Fruit fly (Drosophila melanogaster): ENCODE measurements around the gene CG10919.

Gene CG10919

DNA sequence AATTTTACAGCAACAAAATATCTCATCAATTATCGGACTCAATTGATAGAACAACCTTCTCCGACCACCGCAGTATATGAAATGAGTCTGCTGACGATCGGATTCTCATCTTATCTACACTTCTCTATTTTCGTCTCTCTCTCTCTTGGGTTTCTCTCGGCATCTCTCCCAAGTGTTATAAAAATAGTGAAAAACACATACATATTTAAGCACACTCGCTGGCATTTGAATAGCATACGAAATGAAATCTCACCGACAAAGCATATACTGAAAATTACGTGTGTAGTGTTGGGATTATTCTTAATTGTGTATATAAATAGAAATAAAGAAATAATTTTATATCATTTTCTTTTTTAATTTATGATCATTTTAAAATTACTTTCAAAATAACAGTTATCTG, 7.9 kb upstream of the CG10919 start, which contains the start of gene pyd3 (continued):
- TF ChIP-seq fd102C (GFP tag; optimal IDR thresholded peaks at IDR 0.05) (no peak), Chrac-16 (GFP tag; optimal IDR thresholded peaks at IDR 0.05) (no peak), hkb (optimal IDR thresholded peaks at IDR 0.05) (no peak), hkb (GFP tag; IDR thresholded peaks at IDR 0.05) (no peak), slbo (GFP tag; IDR thresholded peaks at IDR 0.05) (no peak), CG14667 (GFP tag; IDR thresholded peaks at IDR 0.05) (no peak), Dip2 (GFP tag; IDR thresholded peaks at IDR 0.05) (no peak), CG8089 (GFP tag; optimal IDR thresholded peaks at IDR 0.05) (no peak), tll (GFP tag; optimal IDR thresholded peaks at IDR 0.05) (no peak), so (GFP tag; IDR thresholded peaks at IDR 0.05) (no peak), tx (GFP tag; optimal IDR thresholded peaks at IDR 0.05) (no peak), CG13775 (GFP tag; optimal IDR thresholded peaks at IDR 0.05) (no peak), vvl (GFP tag; IDR thresholded peaks at IDR 0.05) (no peak), sqz (GFP tag; optimal IDR thresholded peaks at IDR 0.05) (no peak), CG11560 (tag; IDR thresholded peaks at IDR 0.05) (no peak), exex (tag; optimal IDR thresholded peaks at IDR 0.05) (no peak), Xrp1 (GFP tag; IDR thresholded peaks at IDR 0.05) (no peak), CG4328 (GFP tag; optimal IDR thresholded peaks at IDR 0.05) (no peak), HmgZ (tag; optimal IDR thresholded peaks at IDR 0.05) (no peak), sisA (GFP tag; IDR thresholded peaks at IDR 0.05) (no peak), lab (GFP tag; optimal IDR thresholded peaks at IDR 0.05) (peak; percentile 8), CG17186 (GFP tag; optimal IDR thresholded peaks at IDR 0.05) (no peak), Drgx (GFP tag; IDR thresholded peaks at IDR 0.05) (no peak), btn (GFP tag; optimal IDR thresholded peaks at IDR 0.05) (no peak), sens (GFP tag) (peak; percentile 47), CG7745 (tag; optimal IDR thresholded peaks at IDR 0.05) (no peak), CG12071 (GFP tag; optimal IDR thresholded peaks at IDR 0.05) (no peak), CG14441 (GFP tag; IDR thresholded peaks at IDR 0.05) (no peak), CG7987 (GFP tag; optimal IDR thresholded peaks at IDR 0.05) (no peak), her (GFP tag; optimal IDR thresholded peaks at IDR 0.05) (no peak), gsb-n (tag; optimal IDR thresholded peaks at IDR 0.05) (no peak), CG34376 (GFP tag; optimal IDR thresholded peaks at IDR 0.05) (no peak), CG32772 (GFP tag; IDR thresholded peaks at IDR 0.05) (no peak), CG6689 (GFP tag; IDR thresholded peaks at IDR 0.05) (0 out of 2 replicates have a peak, but pooled peaks have one; percentile 26), insv (GFP tag; optimal IDR thresholded peaks at IDR 0.05) (no peak), Pdp1 (GFP tag; optimal IDR thresholded peaks at IDR 0.05) (no peak), CG30431 (GFP tag; optimal IDR thresholded peaks at IDR 0.05) (no peak), sima (GFP tag; optimal IDR thresholded peaks at IDR 0.05) (no peak), Spps (tag; optimal IDR thresholded peaks at IDR 0.05) (no peak), CG1024 (GFP tag; IDR thresholded peaks at IDR 0.05) (no peak), wor (GFP tag; IDR thresholded peaks at IDR 0.05) (no peak), CG16779 (GFP tag; IDR thresholded peaks at IDR 0.05) (no peak), Hand (GFP tag; optimal IDR thresholded peaks at IDR 0.05) (no peak), CG32532 (GFP tag; IDR thresholded peaks at IDR 0.05) (peak; percentile 35; the same call in 1 of the 2 replicates), Hr51 (GFP tag; optimal IDR thresholded peaks at IDR 0.05) (peak in 1 of 2 experiments; percentile 24), Poxn (GFP tag; IDR thresholded peaks at IDR 0.05) (no peak), Mrtf (GFP tag; IDR thresholded peaks at IDR 0.05) (no peak), Atf-2 (GFP tag; optimal IDR thresholded peaks at IDR 0.05) (no peak), nau (GFP tag; optimal IDR thresholded peaks at IDR 0.05) (no peak), CG3847 (GFP tag; IDR thresholded peaks at IDR 0.05) (no peak), dysf (GFP tag; IDR thresholded peaks at IDR 0.05) (no peak), fd3F (GFP tag; optimal IDR thresholded peaks at IDR 0.05) (no peak), CG11093 (GFP tag; IDR thresholded peaks at IDR 0.05) (no peak)
